Fruit fly (Drosophila melanogaster): Measurements from ENCODE around the gene CG11333.
A peak's percentile ranks its signal among the peaks of the same experiment; 100 is the strongest.

Gene CG11333

dm6 chr3R:31424427-31424826, 38.7 kb upstream of the CG11333 start (continued):
- TF ChIP-seq Fer1 (GFP tag; optimal IDR thresholded peaks at IDR 0.05), result peak; percentile 40
- no peak for TF ChIP-seq Hmx (GFP tag; optimal IDR thresholded peaks at IDR 0.05)
- peak; percentile 54; the same call in 1 of the 3 replicates for TF ChIP-seq CG34422 (GFP tag; IDR thresholded peaks at IDR 0.05)
- TF ChIP-seq tio (GFP tag; optimal IDR thresholded peaks at IDR 0.05), result no peak
- peak; percentile 30; the same call in 1 of the 2 replicates for TF ChIP-seq MBD-R2 (GFP tag; IDR thresholded peaks at IDR 0.05)
- no peak for TF ChIP-seq rib (GFP tag; IDR thresholded peaks at IDR 0.05)
- TF ChIP-seq CG12236 (GFP tag; optimal IDR thresholded peaks at IDR 0.05), result no peak
- TF ChIP-seq CG18764 (GFP tag; optimal IDR thresholded peaks at IDR 0.05), result no peak
- TF ChIP-seq Atf6 (GFP tag; IDR thresholded peaks at IDR 0.05), result peak; percentile 45
- no peak for TF ChIP-seq CG2889 (GFP tag; IDR thresholded peaks at IDR 0.05)
- no peak for TF ChIP-seq fd64A (GFP tag; optimal IDR thresholded peaks at IDR 0.05)
- TF ChIP-seq lov (optimal IDR thresholded peaks at IDR 0.05), result no peak
- no peak for TF ChIP-seq lov (GFP tag; IDR thresholded peaks at IDR 0.05)
- no peak for TF ChIP-seq slou (GFP tag; optimal IDR thresholded peaks at IDR 0.05)
- TF ChIP-seq CG14014 (GFP tag; IDR thresholded peaks at IDR 0.05), result no peak
- TF ChIP-seq Scr (GFP tag; IDR thresholded peaks at IDR 0.05; ENCODE audit: partially characterized antibody), result no peak
- no peak for TF ChIP-seq CG13424 (tag; optimal IDR thresholded peaks at IDR 0.05)
- TF ChIP-seq CG8924 (tag; optimal IDR thresholded peaks at IDR 0.05), result no peak
- TF ChIP-seq pfk (GFP tag; optimal IDR thresholded peaks at IDR 0.05), result no peak
- TF ChIP-seq CG10267 (tag; optimal IDR thresholded peaks at IDR 0.05), result no peak
- peak; percentile 46 for TF ChIP-seq dmrt99B (tag; optimal IDR thresholded peaks at IDR 0.05)
- TF ChIP-seq CG5180 (GFP tag; optimal IDR thresholded peaks at IDR 0.05), result no peak
- TF ChIP-seq dati (GFP tag; IDR thresholded peaks at IDR 0.05), result no peak
- TF ChIP-seq CG32767 (GFP tag; IDR thresholded peaks at IDR 0.05), result 0 out of 2 replicates have a peak, but pooled peaks have one; percentile 10
- TF ChIP-seq CG15073 (GFP tag; optimal IDR thresholded peaks at IDR 0.05), result no peak
- TF ChIP-seq bowl (GFP tag; IDR thresholded peaks at IDR 0.05), result no peak
- TF ChIP-seq repo (GFP tag; optimal IDR thresholded peaks at IDR 0.05), result no peak
- TF ChIP-seq Eip74EF (GFP tag; optimal IDR thresholded peaks at IDR 0.05), result no peak
- 0 out of 2 replicates have a peak, but pooled peaks have one; percentile 21 for TF ChIP-seq al (GFP tag; IDR thresholded peaks at IDR 0.05)
- TF ChIP-seq lab (GFP tag; optimal IDR thresholded peaks at IDR 0.05), result peak; percentile 61
- no peak for TF ChIP-seq Sry-β (GFP tag; optimal IDR thresholded peaks at IDR 0.05)
- TF ChIP-seq bsh (GFP tag; optimal IDR thresholded peaks at IDR 0.05), result no peak
- peak; percentile 54; the same call in 1 of the 2 replicates for TF ChIP-seq CG4730 (GFP tag; IDR thresholded peaks at IDR 0.05)
- TF ChIP-seq Rx (GFP tag; IDR thresholded peaks at IDR 0.05), result no peak
- peak; percentile 36; the same call in 1 of the 2 replicates for TF ChIP-seq E2f2 (GFP tag; IDR thresholded peaks at IDR 0.05)
- TF ChIP-seq CG10209 (GFP tag; optimal IDR thresholded peaks at IDR 0.05), result peak; percentile 15
- no peak for TF ChIP-seq eve (GFP tag; optimal IDR thresholded peaks at IDR 0.05)
- TF ChIP-seq CG31224 (GFP tag; IDR thresholded peaks at IDR 0.05), result peak; percentile 38; the same call in 1 of the 2 replicates
- TF ChIP-seq CG4707 (GFP tag; optimal IDR thresholded peaks at IDR 0.05), result no peak
- peak; percentile 27; the same call in 1 of the 3 replicates for TF ChIP-seq B-H1 (GFP tag; IDR thresholded peaks at IDR 0.05)
- no peak for TF ChIP-seq ac (GFP tag; optimal IDR thresholded peaks at IDR 0.05)
- TF ChIP-seq B-H2 (GFP tag; optimal IDR thresholded peaks at IDR 0.05), result no peak
- no peak for TF ChIP-seq hb (GFP tag; IDR thresholded peaks at IDR 0.05; ENCODE audit: partially characterized antibody)
- 0 out of 2 replicates have a peak, but pooled peaks have one; percentile 16 for TF ChIP-seq ssp (GFP tag; IDR thresholded peaks at IDR 0.05)
- TF ChIP-seq zen (tag; optimal IDR thresholded peaks at IDR 0.05), result no peak
- no peak for TF ChIP-seq Xbp1 (GFP tag; optimal IDR thresholded peaks at IDR 0.05)
- no peak for TF ChIP-seq CG7745 (tag; optimal IDR thresholded peaks at IDR 0.05)
- peak; percentile 39; the same call in 1 of the 2 replicates for TF ChIP-seq CG10366 (GFP tag; IDR thresholded peaks at IDR 0.05)
- no peak for TF ChIP-seq Lhr (GFP tag; optimal IDR thresholded peaks at IDR 0.05)
- no peak for TF ChIP-seq lbe (GFP tag; optimal IDR thresholded peaks at IDR 0.05)
